Fruit fly (Drosophila melanogaster): ENCODE results near the gene Rsph9.

The Rsph9 gene

dm6 chr2L:17384331-17385220, 27.9 kb downstream of the Rsph9 start, which contains the start of gene CLIP-190 (continued):
- no peak for TF ChIP-seq sr (GFP tag; IDR thresholded peaks at IDR 0.05)
- TF ChIP-seq CG6254 (GFP tag; optimal IDR thresholded peaks at IDR 0.05): no peak
- peak; percentile 82; the same call in 1 of the 2 replicates for TF ChIP-seq amos (GFP tag; IDR thresholded peaks at IDR 0.05; ENCODE audit: partially characterized antibody)
- TF ChIP-seq CG33213 (GFP tag; optimal IDR thresholded peaks at IDR 0.05): peak; percentile 47
- TF ChIP-seq nmo (GFP tag; optimal IDR thresholded peaks at IDR 0.05): peak; percentile 58
- no peak for TF ChIP-seq hth (optimal IDR thresholded peaks at IDR 0.05)
- peak; percentile 30 for TF ChIP-seq pho (GFP tag; optimal IDR thresholded peaks at IDR 0.05)
- no peak for TF ChIP-seq bigmax (GFP tag; optimal IDR thresholded peaks at IDR 0.05)
- no peak for TF ChIP-seq prd (optimal IDR thresholded peaks at IDR 0.05)
- TF ChIP-seq prd (GFP tag; IDR thresholded peaks at IDR 0.05): no peak
- no peak for TF ChIP-seq Gsc (GFP tag; IDR thresholded peaks at IDR 0.05)
- TF ChIP-seq hbn (GFP tag; IDR thresholded peaks at IDR 0.05; ENCODE audit: partially characterized antibody): peak; percentile 44; the same call in 1 of the 2 replicates
- TF ChIP-seq mirr (GFP tag; optimal IDR thresholded peaks at IDR 0.05): no peak
- TF ChIP-seq H2.0 (GFP tag; IDR thresholded peaks at IDR 0.05): no peak
- no peak for TF ChIP-seq Ets65A (GFP tag)
- TF ChIP-seq CG8359 (GFP tag; optimal IDR thresholded peaks at IDR 0.05; ENCODE audit: borderline replicate concordance): no peak
- peak; percentile 2 for TF ChIP-seq Myb (GFP tag; optimal IDR thresholded peaks at IDR 0.05)
- peak; percentile 64; the same call in 2 of the 4 replicates for TF ChIP-seq Dll (GFP tag; IDR thresholded peaks at IDR 0.05; ENCODE audit: partially characterized antibody)
- TF ChIP-seq corto (GFP tag; optimal IDR thresholded peaks at IDR 0.05): peak; percentile 68
- no peak for TF ChIP-seq Tbp (GFP tag; optimal IDR thresholded peaks at IDR 0.05)
- TF ChIP-seq CG2116 (GFP tag; optimal IDR thresholded peaks at IDR 0.05): peak; percentile 90
- peak; percentile 4 for TF ChIP-seq zfh2 (GFP tag; optimal IDR thresholded peaks at IDR 0.05)
- TF ChIP-seq CG15514 (GFP tag; optimal IDR thresholded peaks at IDR 0.05): no peak
- peak; percentile 12 for TF ChIP-seq CG12769 (tag; optimal IDR thresholded peaks at IDR 0.05)
- peak; percentile 39; the same call in 2 of the 3 replicates for TF ChIP-seq vnd (GFP tag; IDR thresholded peaks at IDR 0.05; ENCODE audit: partially characterized antibody)
- peak; percentile 28; the same call in 2 of the 3 replicates for TF ChIP-seq HLH4C (GFP tag; IDR thresholded peaks at IDR 0.05; ENCODE audit: partially characterized antibody)
- TF ChIP-seq CG17802 (tag; optimal IDR thresholded peaks at IDR 0.05): no peak
- TF ChIP-seq slp2 (GFP tag; optimal IDR thresholded peaks at IDR 0.05): no peak
- TF ChIP-seq CG4854 (GFP tag; optimal IDR thresholded peaks at IDR 0.05): no peak
- no peak for TF ChIP-seq cad (GFP tag; optimal IDR thresholded peaks at IDR 0.05)
- peak; percentile 32; the same call in 1 of the 2 replicates for TF ChIP-seq inv (GFP tag; IDR thresholded peaks at IDR 0.05; ENCODE audit: partially characterized antibody)
- peak; percentile 29 for TF ChIP-seq CG3065 (GFP tag; optimal IDR thresholded peaks at IDR 0.05)
- TF ChIP-seq Bgb (GFP tag; IDR thresholded peaks at IDR 0.05; ENCODE audit: partially characterized antibody): peak; percentile 81
- peak; percentile 78 for TF ChIP-seq Dref (GFP tag; IDR thresholded peaks at IDR 0.05)
- no peak for TF ChIP-seq CG13296 (GFP tag; optimal IDR thresholded peaks at IDR 0.05)
- TF ChIP-seq fd96Cb (tag; optimal IDR thresholded peaks at IDR 0.05): no peak
- peak; percentile 70; the same call in 2 of the 3 replicates for TF ChIP-seq CG34422 (GFP tag; IDR thresholded peaks at IDR 0.05)
- TF ChIP-seq CG8924 (tag; optimal IDR thresholded peaks at IDR 0.05): peak; percentile 21
- TF ChIP-seq CG13624 (GFP tag; optimal IDR thresholded peaks at IDR 0.05): peak; percentile 30
- TF ChIP-seq CG3838 (GFP tag; optimal IDR thresholded peaks at IDR 0.05): peak; percentile 9
- no peak for TF ChIP-seq CG12236 (GFP tag; optimal IDR thresholded peaks at IDR 0.05)
- no peak for TF ChIP-seq CG17328 (GFP tag; IDR thresholded peaks at IDR 0.05)
- TF ChIP-seq CG17186 (GFP tag; optimal IDR thresholded peaks at IDR 0.05): peak; percentile 2
- TF ChIP-seq CG15011 (GFP tag; optimal IDR thresholded peaks at IDR 0.05): no peak
- TF ChIP-seq CG34224 (GFP tag; IDR thresholded peaks at IDR 0.05; ENCODE audit: partially characterized antibody): peak; percentile 50; the same call in 2 of the 3 replicates
- TF ChIP-seq CG13424 (tag; optimal IDR thresholded peaks at IDR 0.05): no peak
- TF ChIP-seq CG10979 (tag; optimal IDR thresholded peaks at IDR 0.05): no peak
- peak; percentile 29 for TF ChIP-seq chn (GFP tag; optimal IDR thresholded peaks at IDR 0.05)
